Worm (Caenorhabditis elegans): ENCODE results near the gene F46C8.8.

- TF ChIP-seq W03F9.2 (tag; optimal IDR thresholded peaks at IDR 0.05), result no peak
- TF ChIP-seq him-1 (tag; optimal IDR thresholded peaks at IDR 0.05), result no peak
These were observed 15.7 kb upstream of the F46C8.8 start, which contains the start of gene apy-1 for ce11 chrX:7569685-7570518.
